Worm (Caenorhabditis elegans): ENCODE data around the gene F54E7.6.

The F54E7.6 gene

DNA sequence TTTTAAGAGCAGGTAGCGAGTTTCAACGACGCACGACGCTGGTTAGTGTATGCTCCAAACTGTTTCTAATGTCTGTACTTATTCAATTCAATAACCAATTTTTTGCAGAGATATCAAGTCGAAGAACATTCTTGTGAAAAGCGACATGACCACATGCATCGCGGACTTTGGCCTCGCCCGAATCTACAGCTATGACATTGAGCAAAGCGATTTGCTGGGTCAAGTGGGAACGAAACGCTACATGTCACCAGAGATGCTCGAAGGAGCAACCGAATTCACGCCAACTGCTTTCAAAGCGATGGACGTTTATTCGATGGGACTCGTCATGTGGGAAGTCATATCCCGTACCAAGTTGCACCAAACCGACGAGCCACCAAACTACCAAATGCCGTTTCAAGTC lies 30.5 kb downstream of the F54E7.6 start:
- no peak for TF ChIP-seq unc-62 (GFP tag; optimal IDR thresholded peaks at IDR 0.05)

DNA sequence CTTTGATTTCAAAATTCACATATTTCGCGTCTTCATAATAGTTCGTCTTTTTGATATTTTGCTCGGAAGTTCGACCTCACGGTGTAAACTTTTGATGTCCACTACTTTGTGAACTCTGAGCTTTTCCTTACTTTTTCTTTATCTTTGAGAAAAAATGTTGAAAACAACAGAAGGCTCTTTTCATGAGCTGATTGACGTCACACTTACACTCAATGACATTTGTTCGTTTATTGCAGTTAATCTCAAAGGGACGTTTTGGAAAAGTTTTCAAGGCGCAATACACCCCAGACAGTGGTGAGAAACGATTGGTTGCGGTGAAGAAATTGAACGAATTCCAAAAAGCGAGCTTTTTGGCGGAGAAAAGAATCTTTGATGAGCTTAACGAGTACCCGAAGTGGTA lies 31.7 kb downstream of the F54E7.6 start:
- no peak for TF ChIP-seq unc-62 (GFP tag; optimal IDR thresholded peaks at IDR 0.05)

DNA sequence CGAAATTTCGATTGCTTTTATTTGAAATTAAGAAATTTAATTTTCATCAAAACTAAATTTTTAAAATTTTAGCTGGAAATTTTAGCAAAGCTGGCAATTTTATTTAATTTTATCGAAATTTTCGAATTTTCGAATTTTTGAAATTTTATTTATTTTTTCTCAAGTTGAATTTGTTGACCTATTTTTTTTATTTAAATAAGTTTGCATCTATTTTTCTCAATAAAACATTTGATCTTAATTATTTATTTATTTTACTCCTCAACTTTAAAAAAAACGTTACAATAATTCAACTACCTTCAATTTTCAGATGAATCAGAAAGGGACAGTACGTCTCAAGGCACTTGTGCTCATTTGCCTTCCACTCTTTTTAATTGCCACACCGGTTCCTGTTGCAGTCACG lies 36.0 kb downstream of the F54E7.6 start, which contains the start of gene daf-4:
Gene daf-4 (plus strand): TSS at position 301 of the 400 bp plus-strand sequence.
- no peak for TF ChIP-seq unc-62 (GFP tag; optimal IDR thresholded peaks at IDR 0.05)

DNA sequence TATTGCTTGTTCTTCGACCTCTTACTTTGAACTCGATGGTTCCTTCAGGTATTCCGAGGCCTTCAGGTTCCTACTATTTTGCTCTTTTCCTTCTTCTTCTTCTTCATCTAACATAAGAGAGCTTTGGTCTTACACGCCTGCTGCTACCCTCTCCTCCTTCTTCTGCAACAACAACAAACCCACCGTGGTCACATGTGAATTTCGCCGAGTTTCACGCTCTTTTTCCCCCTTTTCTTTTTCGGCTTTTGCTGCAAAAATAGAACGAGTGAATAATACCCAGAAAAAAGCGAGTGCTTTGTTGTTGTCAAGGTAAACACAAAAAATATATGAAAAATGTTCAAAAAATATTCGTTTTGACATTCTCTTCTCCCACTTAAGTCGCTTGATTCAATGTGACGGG lies 37.5 kb downstream of the F54E7.6 start:
- no peak for TF ChIP-seq unc-62 (GFP tag; optimal IDR thresholded peaks at IDR 0.05)

DNA sequence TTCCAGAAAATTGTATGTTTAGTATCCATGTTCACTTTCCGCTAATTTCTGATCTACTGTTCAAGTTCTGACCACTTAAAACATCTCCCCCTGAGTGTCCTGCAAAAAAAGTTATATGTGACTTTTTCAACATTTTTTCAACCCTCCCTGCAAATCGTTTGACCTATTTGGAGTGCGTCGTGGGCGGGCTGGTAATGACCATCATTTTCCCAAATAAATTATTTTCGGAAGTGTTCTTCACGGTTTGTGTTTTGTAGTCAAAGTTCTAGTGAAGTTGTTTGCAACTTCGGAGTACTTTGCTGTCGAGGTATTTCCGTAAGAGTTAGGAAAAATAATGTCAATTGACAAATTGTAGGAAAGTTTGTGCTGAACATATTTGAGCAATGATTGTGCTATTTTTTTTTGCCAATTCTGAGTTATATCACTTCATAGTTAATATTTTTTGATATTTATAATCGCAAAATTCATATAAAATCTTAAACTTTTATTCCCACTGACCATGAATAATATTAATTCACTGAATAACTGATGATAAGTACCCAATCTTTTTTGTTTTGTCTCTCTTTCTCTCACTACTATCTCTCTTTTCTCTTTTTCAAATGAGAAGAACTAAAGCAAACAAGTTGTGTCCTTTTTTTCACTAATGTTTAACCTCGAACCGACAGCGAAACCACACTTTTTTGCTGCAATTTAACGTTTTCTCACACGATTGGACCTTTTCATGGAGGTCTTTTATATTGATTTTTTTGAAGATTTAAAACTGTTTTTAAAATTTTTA lies 38.5 kb downstream of the F54E7.6 start:
- no peak for TF ChIP-seq unc-62 (GFP tag; optimal IDR thresholded peaks at IDR 0.05)

DNA sequence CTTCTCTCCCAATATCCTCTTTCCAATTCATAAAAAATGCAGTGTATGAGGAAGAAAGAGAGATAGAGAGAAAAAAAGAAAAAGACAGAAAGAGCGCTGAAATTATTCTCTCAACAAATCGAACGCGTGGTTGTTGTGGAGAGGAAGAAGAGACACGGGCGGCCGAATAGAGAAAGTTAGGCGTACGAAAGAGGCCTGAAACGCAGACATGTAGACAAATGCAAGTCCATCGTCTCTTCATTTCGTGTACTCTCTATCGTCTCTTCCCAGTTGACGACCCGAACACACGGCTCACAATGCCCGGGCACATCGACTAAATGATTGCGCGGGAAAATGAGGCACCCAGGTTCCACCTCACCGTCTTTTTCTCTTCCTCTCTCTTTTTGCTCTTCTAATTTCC lies 39.6 kb downstream of the F54E7.6 start:
- no peak for TF ChIP-seq unc-62 (GFP tag; optimal IDR thresholded peaks at IDR 0.05)

DNA sequence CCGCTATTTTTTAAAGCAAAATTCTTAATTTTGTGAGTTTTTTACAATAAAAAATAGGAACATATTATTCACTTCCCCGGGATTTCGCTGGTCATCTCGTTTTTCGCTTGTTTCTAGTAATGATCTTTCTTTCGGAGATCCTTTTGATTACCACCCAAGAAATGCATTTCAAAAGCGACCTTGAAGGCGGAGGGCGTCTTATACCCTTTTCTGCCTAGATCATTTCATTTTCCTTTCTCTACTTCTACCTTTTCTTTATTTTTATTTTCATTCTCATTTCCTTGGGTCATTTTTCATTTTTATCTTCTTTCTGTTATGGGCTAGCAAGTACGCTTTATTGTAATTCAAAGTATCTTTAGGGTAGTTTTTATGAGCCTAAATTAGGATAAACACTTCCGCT lies 40.7 kb downstream of the F54E7.6 start:
- TF ChIP-seq unc-62 (GFP tag; optimal IDR thresholded peaks at IDR 0.05), result no peak

DNA sequence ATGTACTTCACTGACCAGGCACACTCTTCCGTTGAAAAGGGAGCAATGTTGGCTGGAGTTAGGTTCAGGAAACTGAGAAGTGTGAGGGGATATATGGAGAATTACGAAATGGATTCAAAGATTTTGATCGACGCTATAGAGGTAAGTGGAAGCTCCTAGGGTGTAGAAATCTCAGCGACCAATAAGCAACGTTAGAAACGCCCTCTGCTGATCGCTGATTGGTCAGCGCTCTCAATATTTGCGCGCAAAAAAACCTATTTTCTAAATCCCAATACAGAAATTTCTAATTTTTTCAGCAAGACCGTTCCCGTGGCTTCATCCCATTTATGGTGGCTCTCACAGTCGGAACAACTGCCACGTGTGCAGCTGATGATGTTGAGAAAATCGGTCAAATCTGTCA lies 45.2 kb downstream of the F54E7.6 start:
- no peak for TF ChIP-seq unc-62 (GFP tag; optimal IDR thresholded peaks at IDR 0.05)

DNA sequence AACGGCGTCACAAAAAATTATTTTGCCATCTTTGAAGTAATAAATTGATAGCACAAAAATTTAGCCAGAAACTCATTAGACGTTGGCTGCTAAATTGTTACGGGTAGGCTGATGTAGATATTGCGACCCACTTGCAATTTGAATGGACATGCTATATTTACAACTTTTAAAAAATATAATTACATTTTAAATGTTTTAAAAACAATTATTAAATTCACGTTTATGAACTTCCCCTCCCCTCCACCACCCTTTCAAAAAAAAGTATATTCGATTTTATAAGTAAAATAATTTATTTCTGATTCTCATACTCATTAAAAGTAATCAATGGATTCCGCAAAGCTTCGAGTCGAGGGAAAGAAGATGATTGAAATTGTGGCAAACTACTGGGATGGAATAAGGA lies 46.2 kb downstream of the F54E7.6 start, which contains the start of gene basl-1:
Gene basl-1 (plus strand): TSS at position 301 of the 400 bp plus-strand sequence.
- no peak for TF ChIP-seq unc-62 (GFP tag; optimal IDR thresholded peaks at IDR 0.05)

DNA sequence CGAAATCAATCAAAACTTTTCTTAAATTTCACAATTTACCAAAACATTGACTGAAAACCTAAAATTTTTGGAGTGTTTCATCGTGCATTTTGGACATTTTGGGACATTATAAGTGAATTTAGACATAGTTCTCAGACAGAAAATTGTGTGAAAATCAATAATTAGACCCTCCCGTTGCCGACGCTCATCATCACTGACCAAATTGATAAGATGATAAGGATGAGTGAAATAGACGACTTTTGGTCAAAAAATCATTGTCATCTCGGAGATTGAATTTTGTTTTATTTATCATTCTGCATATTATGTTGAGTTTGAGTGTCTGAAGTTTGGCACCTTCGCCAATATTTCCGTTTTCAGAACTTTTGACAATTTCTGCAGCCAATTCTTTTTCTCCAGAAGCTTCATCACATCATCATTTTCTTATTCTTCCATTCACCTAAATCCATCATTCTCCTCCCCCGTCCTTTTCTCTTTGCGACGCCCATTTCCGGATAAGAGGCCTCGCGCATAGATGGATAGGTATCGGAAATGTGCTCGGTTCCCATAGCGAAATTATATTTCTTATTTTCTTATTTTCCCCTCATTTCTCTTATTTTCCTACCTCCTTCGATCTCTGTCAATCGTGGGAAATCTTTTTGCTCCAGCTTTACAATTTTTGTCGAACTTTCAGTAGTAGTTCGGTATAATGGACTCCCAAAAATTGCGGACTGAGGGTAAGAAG lies 49.1 kb downstream of the F54E7.6 start, which contains the start of gene bas-1:
Gene bas-1 (plus strand): TSS at position 671 of the 721 bp plus-strand sequence.
- no peak for TF ChIP-seq unc-62 (GFP tag; optimal IDR thresholded peaks at IDR 0.05)

DNA sequence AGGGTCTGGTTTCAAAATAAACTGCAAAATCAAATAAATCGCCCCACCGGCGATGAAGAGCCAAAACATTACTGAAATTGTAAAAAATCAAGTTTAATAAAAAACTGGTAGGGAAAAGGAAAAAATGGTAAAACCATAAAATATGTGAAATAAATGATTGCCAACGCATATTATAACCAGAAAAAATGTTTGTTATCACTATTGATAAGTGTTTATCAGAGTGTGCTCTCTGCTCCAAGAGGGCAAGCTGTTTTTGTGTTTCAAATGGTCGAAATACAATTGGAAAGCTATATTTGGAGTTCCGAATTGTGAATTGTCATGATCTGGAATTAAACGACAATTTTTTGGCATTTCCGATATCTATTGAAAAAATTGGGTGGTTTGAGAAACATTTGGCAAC lies 50.6 kb downstream of the F54E7.6 start, which contains the start of gene C05D2.8:
Gene C05D2.8 (minus strand): TSS at position 71 of the 400 bp plus-strand sequence.
- no peak for TF ChIP-seq unc-62 (GFP tag; optimal IDR thresholded peaks at IDR 0.05)
